Worm (Caenorhabditis elegans) whole organism, late embryonic: ENCODE data around the gene F47G3.1.

Experiments
- ceh-34 ChIP-seq: sonication (generic microtip); optimal IDR thresholded peaks from 2 replicates; lab custom pipeline; 2016; ENCODE audit warnings: mild to moderate bottlenecking, missing genetic modification characterization, missing compliant biosample characterization
- che-1 ChIP-seq: sonication (generic microtip); optimal IDR thresholded peaks from 2 replicates; lab custom pipeline; 2016; ENCODE audit warnings: mild to moderate bottlenecking, missing genetic modification characterization, missing compliant biosample characterization
- dmd-4 ChIP-seq: sonication (generic microtip); optimal IDR thresholded peaks from 2 replicates; lab custom pipeline; 2016; ENCODE audit warnings: borderline replicate concordance, missing genetic modification characterization, missing compliant biosample characterization
- elt-2 ChIP-seq: sonication (generic microtip); optimal IDR thresholded peaks from 2 replicates; lab custom pipeline; 2016; ENCODE audit warnings: missing genetic modification reagents, missing genetic modification characterization, missing compliant biosample characterization
- pqm-1 ChIP-seq: sonication (generic microtip); optimal IDR thresholded peaks from 2 replicates; lab custom pipeline; 2016; ENCODE audit warnings: missing genetic modification characterization, missing compliant biosample characterization
- tbx-7 ChIP-seq: sonication (generic microtip); optimal IDR thresholded peaks from 2 replicates; lab custom pipeline; 2016; ENCODE audit warnings: missing genotype, missing genetic modification characterization, missing compliant biosample characterization
- ztf-16 ChIP-seq: sonication (generic microtip); optimal IDR thresholded peaks from 2 replicates; lab custom pipeline; 2017; ENCODE audit warnings: missing genetic modification characterization, missing compliant biosample characterization

DNA sequence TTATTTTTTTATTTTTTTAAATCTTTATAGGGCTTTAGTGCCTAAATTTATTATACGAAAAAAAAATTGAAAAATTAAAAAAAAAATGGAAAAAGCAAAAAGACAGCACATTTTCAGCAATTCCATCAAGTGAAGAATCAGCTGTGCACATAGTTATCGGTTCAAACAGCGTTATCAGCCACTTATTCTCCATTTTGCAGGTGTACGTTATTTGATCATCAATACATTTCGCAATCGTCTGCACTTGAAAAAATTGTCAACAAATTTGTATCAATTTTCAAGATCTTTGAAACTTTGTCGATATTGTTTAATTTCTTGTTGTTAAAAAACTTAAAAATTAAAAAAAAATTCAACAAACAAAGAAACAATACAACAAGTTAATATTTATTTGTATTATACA lies 54.2 kb downstream of the F47G3.1 start:
- TF ChIP-seq tbx-7, result no peak
- no peak for TF ChIP-seq dmd-4 (tag; lab: Kevin White, UChicago)
- no peak for TF ChIP-seq pqm-1
- peak; percentile 38 for TF ChIP-seq elt-2
- no peak for TF ChIP-seq ceh-34 (tag; lab: Kevin White, UChicago)
- no peak for TF ChIP-seq che-1 (tag; lab: Kevin White, UChicago)
- TF ChIP-seq ztf-16 (tag; lab: Kevin White, UChicago), result no peak
